Worm (Caenorhabditis elegans): ENCODE results near the gene F56A8.4.

Gene F56A8.4

ce11 chrIII:13298722-13299431 is 35.8 kb downstream of the F56A8.4 start, which contains the start of gene pgm-2:
TSS of gene pgm-2 (plus strand) at chrIII:13299378.
- TF ChIP-seq mep-1 (tag; optimal IDR thresholded peaks at IDR 0.05), result peak; percentile 17
- peak; percentile 8 for TF ChIP-seq mxl-3 (GFP tag; optimal IDR thresholded peaks at IDR 0.05)
- no peak for TF ChIP-seq zfp-2 (tag; optimal IDR thresholded peaks at IDR 0.05)
- peak; percentile 23 for TF ChIP-seq pqm-1 (tag; optimal IDR thresholded peaks at IDR 0.05)
- peak; percentile 38 for TF ChIP-seq dve-1 (tag; optimal IDR thresholded peaks at IDR 0.05; ENCODE audit: insufficient read depth)
- TF ChIP-seq F37D6.2 (tag; optimal IDR thresholded peaks at IDR 0.05), result no peak
- peak; percentile 9 for TF ChIP-seq ama-1 (optimal IDR thresholded peaks at IDR 0.05)
- peak; percentile 7 for TF ChIP-seq hlh-11 (tag; optimal IDR thresholded peaks at IDR 0.05)
- TF ChIP-seq madf-5 (GFP tag; IDR thresholded peaks at IDR 0.05), result no peak
- peak; percentile 19 for TF ChIP-seq nhr-25 (tag; optimal IDR thresholded peaks at IDR 0.05; ENCODE audit: borderline replicate concordance, insufficient read depth)
- TF ChIP-seq daf-16 (GFP tag; optimal IDR thresholded peaks at IDR 0.05), result no peak
- TF ChIP-seq daf-16 (tag; optimal IDR thresholded peaks at IDR 0.05), result peak; percentile 34
- TF ChIP-seq nhr-28 (tag; optimal IDR thresholded peaks at IDR 0.05), result peak; percentile 6

- TF ChIP-seq dmd-8 (GFP tag; IDR thresholded peaks at IDR 0.05) (0 out of 2 replicates have a peak, but pooled peaks have one; percentile 42), F49E8.2 (tag; optimal IDR thresholded peaks at IDR 0.05; ENCODE audit: borderline replicate concordance) (no peak), set-16 (GFP tag; IDR thresholded peaks at IDR 0.05) (peak; percentile 58)
Measured at ce11 chrIII:13301983-13302382, 38.9 kb downstream of the F56A8.4 start.

- TF ChIP-seq lin-38 (GFP tag; IDR thresholded peaks at IDR 0.05) (peak; percentile 42), hlh-30 (tag; optimal IDR thresholded peaks at IDR 0.05; ENCODE audit: insufficient read depth) (no peak), ceh-32 (tag; optimal IDR thresholded peaks at IDR 0.05; ENCODE audit: poor library complexity) (no peak), unc-130 (GFP tag; optimal IDR thresholded peaks at IDR 0.05) (peak; percentile 5), dpl-1 (GFP tag; optimal IDR thresholded peaks at IDR 0.05) (no peak), Y48G9A.11 (GFP tag; IDR thresholded peaks at IDR 0.05) (no peak), nhr-11 (tag; optimal IDR thresholded peaks at IDR 0.05) (no peak)
Measured at ce11 chrIII:13302578-13302977, 39.5 kb downstream of the F56A8.4 start.

- TF ChIP-seq nhr-11 (tag; optimal IDR thresholded peaks at IDR 0.05) (no peak), aha-1 (tag) (peak; percentile 90)
Measured at ce11 chrIII:13305537-13305936, 42.5 kb downstream of the F56A8.4 start.

ce11 chrIII:13307107-13307506 is 44.0 kb downstream of the F56A8.4 start, which contains the start of the genes klp-19 and slc-36.1:
TSS of gene klp-19 (minus strand) at chrIII:13307259.
TSS of gene slc-36.1 (plus strand) at chrIII:13307502.
- TF ChIP-seq tag-97 (GFP tag; IDR thresholded peaks at IDR 0.05) (no peak), lsy-2 (tag; optimal IDR thresholded peaks at IDR 0.05) (peak in 1 of 2 experiments; percentile 53), mep-1 (tag; optimal IDR thresholded peaks at IDR 0.05) (peak; percentile 8), zfp-2 (tag; optimal IDR thresholded peaks at IDR 0.05) (no peak), hmg-1.1 (GFP tag; IDR thresholded peaks at IDR 0.05) (0 out of 2 replicates have a peak, but pooled peaks have one; percentile 35), daf-16 (GFP tag; optimal IDR thresholded peaks at IDR 0.05) (no peak), daf-16 (tag; optimal IDR thresholded peaks at IDR 0.05) (peak; percentile 15), mes-2 (tag; optimal IDR thresholded peaks at IDR 0.05; ENCODE audit: poor library complexity, severe bottlenecking) (peak; percentile 67), aha-1 (tag) (peak; percentile 17), fkh-10 (GFP tag; optimal IDR thresholded peaks at IDR 0.05) (no peak), arid-1 (GFP tag; conservative IDR thresholded peaks at IDR 0.05) (0 out of 2 replicates have a peak, but pooled peaks have one; percentile 32), spr-1 (tag; optimal IDR thresholded peaks at IDR 0.05) (no peak), pha-4 (GFP tag; IDR thresholded peaks at IDR 0.05) (no peak), pha-4 (tag; optimal IDR thresholded peaks at IDR 0.05) (peak; percentile 0), lin-38 (GFP tag; IDR thresholded peaks at IDR 0.05) (peak; percentile 67), dpl-1 (GFP tag; optimal IDR thresholded peaks at IDR 0.05) (peak; percentile 80), rbr-2 (tag; optimal IDR thresholded peaks at IDR 0.05) (peak; percentile 26), dve-1 (tag; optimal IDR thresholded peaks at IDR 0.05; ENCODE audit: insufficient read depth) (peak; percentile 20), Y75B8A.6 (GFP tag; IDR thresholded peaks at IDR 0.05) (no peak)
